Fruit fly (Drosophila melanogaster) whole organism, adult: ENCODE data around the gene CG31626.

Experiments
- CG12768 ChIP-seq: fragments of 200-800 bp; sonication (Bioruptor generic); optimal IDR thresholded peaks from 2 replicates; lab custom pipeline; 2017; ENCODE audit warnings: missing biosample characterization, missing genetic modification characterization, mild to moderate bottlenecking, moderate library complexity, missing genetic modification reagents
- CG7045 ChIP-seq: fragments of 200-800 bp; sonication (Bioruptor generic); optimal IDR thresholded peaks from 2 replicates; lab custom pipeline; 2017; ENCODE audit warnings: missing biosample characterization, mild to moderate bottlenecking, missing genetic modification characterization
- bab1 ChIP-seq: fragments of 200-800 bp; sonication (Bioruptor generic); optimal IDR thresholded peaks from 3 replicates; lab custom pipeline; 2019; ENCODE audit warnings: missing biosample characterization, mild to moderate bottlenecking, missing genetic modification characterization, moderate library complexity

- TF ChIP-seq CG12768 (GFP tag; lab: Kevin White, UChicago) (no peak), CG7045 (GFP tag; lab: Kevin White, UChicago) (no peak), bab1 (GFP tag; lab: Kevin White, UChicago) (no peak)
Measured at dm6 chr2L:21234388-21234984, 2.0 kb downstream of the CG31626 start.
